Fruit fly (Drosophila melanogaster) whole organism, adult: ENCODE measurements around the gene Ctr1B.

Experiments
- CG11617 ChIP-seq: fragments of 200-800 bp; sonication (Bioruptor generic); optimal IDR thresholded peaks from 2 replicates; lab custom pipeline; 2017; ENCODE audit warnings: mild to moderate bottlenecking, missing biosample characterization, missing genetic modification reagents, missing genetic modification characterization
- CG12768 ChIP-seq: fragments of 200-800 bp; sonication (Bioruptor generic); optimal IDR thresholded peaks from 2 replicates; lab custom pipeline; 2017; ENCODE audit warnings: missing biosample characterization, missing genetic modification characterization, mild to moderate bottlenecking, moderate library complexity, missing genetic modification reagents
- CG14711 ChIP-seq: fragments of 200-800 bp; sonication (Bioruptor generic); optimal IDR thresholded peaks from 2 replicates; lab custom pipeline; 2018; ENCODE audit warnings: missing biosample characterization, mild to moderate bottlenecking, missing genetic modification characterization, moderate library complexity
- CG1620 ChIP-seq: fragments of 200-800 bp; sonication (Bioruptor generic); optimal IDR thresholded peaks from 2 replicates; lab custom pipeline; 2016; ENCODE audit warnings: missing biosample characterization, missing genetic modification characterization
- CG33017 ChIP-seq: fragments of 200-800 bp; sonication (Bioruptor generic); optimal IDR thresholded peaks from 2 replicates; lab custom pipeline; 2018; ENCODE audit warnings: missing biosample characterization, mild to moderate bottlenecking, missing genetic modification characterization, moderate library complexity
- CG5204 ChIP-seq: fragments of 200-800 bp; sonication (Bioruptor generic); optimal IDR thresholded peaks from 2 replicates; lab custom pipeline; 2016; ENCODE audit warnings: missing biosample characterization, missing genetic modification characterization
- CG7045 ChIP-seq: fragments of 200-800 bp; sonication (Bioruptor generic); optimal IDR thresholded peaks from 2 replicates; lab custom pipeline; 2017; ENCODE audit warnings: missing biosample characterization, mild to moderate bottlenecking, missing genetic modification characterization
- CG7101 ChIP-seq: fragments of 200-800 bp; sonication (Bioruptor generic); optimal IDR thresholded peaks from 2 replicates; lab custom pipeline; 2018; ENCODE audit warnings: missing biosample characterization, mild to moderate bottlenecking, missing genetic modification characterization, moderate library complexity
- Clk ChIP-seq: fragments of 200-800 bp; sonication (Bioruptor generic); optimal IDR thresholded peaks from 2 replicates; lab custom pipeline; 2017; ENCODE audit warnings: missing biosample characterization, missing genetic modification characterization
- Crg-1 ChIP-seq: fragments of 200-800 bp; sonication (Bioruptor generic); optimal IDR thresholded peaks from 2 replicates; lab custom pipeline; 2016; ENCODE audit warnings: missing biosample characterization, missing genetic modification characterization
- Hr96 ChIP-seq: fragments of 200-800 bp; sonication (Bioruptor generic); optimal IDR thresholded peaks from 2 replicates; lab custom pipeline; 2016; ENCODE audit warnings: missing biosample characterization, missing genetic modification characterization
- Mnt ChIP-seq: fragments of 200-800 bp; sonication (Bioruptor generic); optimal IDR thresholded peaks from 2 replicates; lab custom pipeline; 2016; ENCODE audit warnings: missing biosample characterization, mild to moderate bottlenecking, missing genetic modification characterization
- bab1 ChIP-seq: fragments of 200-800 bp; sonication (Bioruptor generic); optimal IDR thresholded peaks from 3 replicates; lab custom pipeline; 2019; ENCODE audit warnings: missing biosample characterization, mild to moderate bottlenecking, missing genetic modification characterization, moderate library complexity
- cic ChIP-seq: fragments of 200-800 bp; sonication (Bioruptor generic); optimal IDR thresholded peaks from 2 replicates; lab custom pipeline; 2017; ENCODE audit warnings: missing biosample characterization, mild to moderate bottlenecking, missing genetic modification characterization, moderate library complexity
- cnc ChIP-seq, 2 experiments: fragments of >200 bp; optimal IDR thresholded peaks; 2 replicates each; lab custom pipeline; 2017
- kay ChIP-seq: fragments of 200-800 bp; sonication (Bioruptor generic); peaks from one replicate; lab custom pipeline; 2016; ENCODE audit warnings: missing biosample characterization, missing genetic modification characterization, borderline replicate concordance
- ovo ChIP-seq: fragments of 200-800 bp; sonication (Bioruptor generic); optimal IDR thresholded peaks from 2 replicates; lab custom pipeline; 2016; ENCODE audit warnings: missing biosample characterization, missing genetic modification characterization
- pad ChIP-seq: fragments of 200-800 bp; sonication (Bioruptor generic); optimal IDR thresholded peaks from 3 replicates; lab custom pipeline; 2017; ENCODE audit warnings: missing biosample characterization, missing genetic modification characterization, mild to moderate bottlenecking, moderate library complexity, missing genetic modification reagents
- tj ChIP-seq: fragments of 200-800 bp; sonication (Bioruptor generic); optimal IDR thresholded peaks from 3 replicates; lab custom pipeline; 2017; ENCODE audit warnings: missing biosample characterization, mild to moderate bottlenecking, missing genetic modification characterization, moderate library complexity
- toe ChIP-seq: fragments of 200-800 bp; sonication (Bioruptor generic); optimal IDR thresholded peaks from 2 replicates; lab custom pipeline; 2016; ENCODE audit warnings: missing biosample characterization, missing genetic modification characterization

Gene Ctr1B

DNA sequence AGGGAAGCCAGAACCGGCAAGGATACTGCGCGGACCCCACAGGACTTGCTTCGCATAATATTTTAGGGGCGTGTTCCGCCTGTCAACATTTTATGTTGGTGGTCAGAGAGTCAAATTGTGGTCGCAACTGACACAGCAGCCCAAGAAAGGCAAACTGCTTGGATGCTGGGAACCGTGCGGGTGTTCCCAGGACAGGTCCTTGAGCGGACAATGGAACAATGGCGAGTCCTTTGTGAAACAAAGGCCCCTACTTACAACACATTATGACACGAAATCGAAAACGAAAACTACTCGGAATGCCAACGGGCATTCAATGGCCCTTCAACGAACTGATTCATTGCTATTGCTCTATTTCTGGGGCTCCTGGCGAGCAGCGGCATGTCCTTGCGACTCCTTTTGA, 33.2 kb upstream of the Ctr1B start:
- TF ChIP-seq CG1620 (GFP tag; lab: Kevin White, UChicago) (no peak), tj (GFP tag; lab: Kevin White, UChicago) (no peak), CG33017 (tag; lab: Kevin White, UChicago) (no peak), pad (GFP tag; lab: Kevin White, UChicago) (no peak), cic (GFP tag; lab: Kevin White, UChicago) (no peak), Clk (GFP tag; lab: Kevin White, UChicago) (no peak), CG11617 (GFP tag; lab: Kevin White, UChicago) (no peak), Mnt (GFP tag; lab: Kevin White, UChicago) (no peak), Hr96 (GFP tag; lab: Kevin White, UChicago) (no peak), CG12768 (GFP tag; lab: Kevin White, UChicago) (no peak), cnc (optimal IDR thresholded peaks at IDR 0.05; lab: Kevin White, UChicago) (no peak), bab1 (GFP tag; lab: Kevin White, UChicago) (no peak), CG7045 (GFP tag; lab: Kevin White, UChicago) (no peak), CG5204 (GFP tag; lab: Kevin White, UChicago) (no peak), kay (GFP tag; lab: Kevin White, UChicago) (no peak), ovo (no peak)

DNA sequence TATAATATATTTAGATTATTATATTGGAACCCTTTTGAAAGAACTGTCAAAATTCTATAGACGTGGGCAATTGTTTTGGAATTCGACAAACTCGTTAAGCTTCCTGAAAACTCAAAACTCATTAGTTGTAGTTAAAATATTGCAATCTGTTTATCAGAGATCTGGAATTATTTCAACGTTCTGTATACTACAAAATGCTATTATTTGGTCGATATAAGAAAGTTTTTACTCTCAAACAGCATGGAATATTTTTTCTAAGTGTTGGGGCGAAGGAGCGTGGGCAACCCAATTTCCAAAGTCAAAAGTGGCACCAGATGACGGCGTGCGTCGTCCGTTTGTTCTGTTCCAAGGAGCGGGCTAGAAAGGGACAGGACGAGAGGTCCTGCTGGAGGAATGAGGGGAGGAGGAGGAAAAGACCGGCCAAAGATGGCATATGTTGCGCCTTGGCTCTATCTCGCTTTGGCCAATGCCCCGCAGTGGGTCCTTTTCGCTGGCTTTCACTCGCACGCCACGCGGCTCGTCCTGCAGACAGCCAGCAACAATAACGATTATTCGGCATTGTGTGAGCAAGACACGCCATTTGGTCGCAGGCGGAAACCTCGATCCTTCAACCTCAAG, 31.6 kb upstream of the Ctr1B start:
- TF ChIP-seq Hr96 (GFP tag; lab: Kevin White, UChicago): no peak
- TF ChIP-seq CG11617 (GFP tag; lab: Kevin White, UChicago): no peak

DNA sequence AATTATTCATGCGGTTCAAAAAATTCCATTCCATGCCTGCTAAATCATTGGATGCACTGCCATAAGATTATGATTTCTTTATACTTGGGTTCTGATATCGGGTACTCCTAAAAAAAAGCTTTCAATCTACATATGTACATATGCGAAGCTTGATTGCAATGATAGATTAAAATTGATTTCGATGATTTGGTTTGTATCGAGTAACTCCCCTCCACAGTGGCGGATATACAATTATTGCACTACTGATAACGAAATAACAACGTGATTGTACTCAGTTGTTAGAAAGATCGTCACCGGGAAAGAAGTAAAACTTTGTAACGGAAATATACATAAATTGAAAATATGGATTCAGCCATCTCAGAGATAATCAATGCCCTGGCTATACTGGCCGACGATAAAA, 29.7 kb upstream of the Ctr1B start, which contains the start of gene Nazo:
Gene Nazo, plus strand, starts transcription at position 180 of the 400 bp plus-strand sequence.
- TF ChIP-seq Mnt (GFP tag; lab: Kevin White, UChicago): no peak
- TF ChIP-seq pad (GFP tag; lab: Kevin White, UChicago): no peak
- no peak for TF ChIP-seq CG11617 (GFP tag; lab: Kevin White, UChicago)
- no peak for TF ChIP-seq CG12768 (GFP tag; lab: Kevin White, UChicago)
- TF ChIP-seq tj (GFP tag; lab: Kevin White, UChicago): no peak
- TF ChIP-seq CG7045 (GFP tag; lab: Kevin White, UChicago): no peak
- TF ChIP-seq kay (GFP tag; lab: Kevin White, UChicago): no peak
- no peak for TF ChIP-seq CG14711 (tag; lab: Kevin White, UChicago)
- TF ChIP-seq cnc (optimal IDR thresholded peaks at IDR 0.05; lab: Kevin White, UChicago): no peak
- TF ChIP-seq CG5204 (GFP tag; lab: Kevin White, UChicago): no peak
- no peak for TF ChIP-seq ovo
- no peak for TF ChIP-seq bab1 (GFP tag; lab: Kevin White, UChicago)
- TF ChIP-seq CG1620 (GFP tag; lab: Kevin White, UChicago): no peak
- no peak for TF ChIP-seq cic (GFP tag; lab: Kevin White, UChicago)
- no peak for TF ChIP-seq CG33017 (tag; lab: Kevin White, UChicago)

DNA sequence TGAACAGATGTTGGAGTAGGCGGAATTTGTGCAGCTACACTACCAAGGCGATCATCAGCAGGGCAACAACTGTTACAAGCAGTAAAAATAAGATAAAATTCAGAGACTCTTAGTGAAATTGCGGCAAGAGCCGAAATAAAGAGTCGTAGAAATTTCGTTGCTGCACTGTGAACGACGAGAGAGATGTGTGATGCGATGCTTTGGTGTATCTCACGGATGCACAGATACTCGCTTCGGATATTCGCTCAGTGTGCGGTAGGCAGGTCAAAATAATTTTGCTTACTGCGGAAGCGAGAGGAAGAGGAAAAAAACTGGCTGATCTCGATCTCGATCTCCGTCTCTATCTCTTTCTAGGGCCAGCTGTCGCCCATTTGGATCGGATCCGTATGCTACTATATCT, 28.6 kb upstream of the Ctr1B start:
- TF ChIP-seq tj (GFP tag; lab: Kevin White, UChicago): no peak

DNA sequence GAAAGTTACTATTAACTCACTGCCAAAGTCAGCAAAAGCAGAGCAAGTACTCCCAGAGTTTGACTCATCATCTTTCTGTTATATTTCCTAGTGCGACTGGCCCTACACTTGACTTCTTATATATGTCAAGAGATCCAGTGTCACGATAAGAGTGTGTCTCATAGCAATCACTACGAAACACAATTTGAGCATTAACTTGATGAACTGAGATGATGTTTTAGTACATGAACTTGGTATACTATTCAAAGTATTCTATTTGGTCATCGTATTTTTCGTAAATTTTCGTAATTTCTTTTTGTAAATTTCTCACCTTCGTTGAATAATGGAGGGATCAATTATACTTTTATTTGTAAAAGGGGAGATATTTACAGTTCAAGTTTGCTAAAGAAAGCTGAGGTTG, 26.9 kb upstream of the Ctr1B start, which contains the start of gene CG11672:
Gene CG11672, minus strand, starts transcription at position 101 of the 400 bp plus-strand sequence.
- no peak for TF ChIP-seq CG12768 (GFP tag; lab: Kevin White, UChicago)
- TF ChIP-seq CG7101 (tag; lab: Kevin White, UChicago): no peak
- no peak for TF ChIP-seq CG7045 (GFP tag; lab: Kevin White, UChicago)
- no peak for TF ChIP-seq cic (GFP tag; lab: Kevin White, UChicago)
- TF ChIP-seq pad (GFP tag; lab: Kevin White, UChicago): no peak
- TF ChIP-seq Clk (GFP tag; lab: Kevin White, UChicago): no peak

DNA sequence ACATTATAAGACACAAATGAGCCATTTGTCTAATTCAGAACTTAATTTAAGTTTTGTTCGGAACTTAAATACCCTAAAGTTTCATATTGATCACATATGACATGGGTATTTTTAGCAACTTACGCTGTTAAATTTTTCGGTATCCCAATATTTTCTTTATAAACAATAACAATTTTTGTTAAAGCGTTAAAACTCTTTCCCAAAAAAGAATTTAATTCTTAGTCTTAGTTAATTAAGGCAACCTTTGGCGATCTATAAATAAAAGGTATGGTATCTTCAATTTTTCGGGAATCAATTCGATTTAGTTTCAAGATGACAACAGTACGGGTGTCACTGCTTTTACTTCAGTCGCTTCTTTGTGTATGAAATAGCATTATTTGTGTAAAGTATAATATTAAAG, 26.5 kb upstream of the Ctr1B start, which contains the start of gene CG31464:
Gene CG31464, plus strand, starts transcription at position 301 of the 400 bp plus-strand sequence.
- no peak for TF ChIP-seq CG11617 (GFP tag; lab: Kevin White, UChicago)
- TF ChIP-seq Clk (GFP tag; lab: Kevin White, UChicago): no peak
- no peak for TF ChIP-seq CG33017 (tag; lab: Kevin White, UChicago)
- TF ChIP-seq cnc (optimal IDR thresholded peaks at IDR 0.05; lab: Kevin White, UChicago): no peak
- TF ChIP-seq ovo: no peak
- TF ChIP-seq Mnt (GFP tag; lab: Kevin White, UChicago): no peak
- no peak for TF ChIP-seq CG7101 (tag; lab: Kevin White, UChicago)
- TF ChIP-seq pad (GFP tag; lab: Kevin White, UChicago): no peak
- TF ChIP-seq kay (GFP tag; lab: Kevin White, UChicago): no peak
- no peak for TF ChIP-seq CG5204 (GFP tag; lab: Kevin White, UChicago)
- no peak for TF ChIP-seq cic (GFP tag; lab: Kevin White, UChicago)
- TF ChIP-seq Crg-1 (GFP tag; lab: Kevin White, UChicago): no peak
- TF ChIP-seq toe (GFP tag; lab: Kevin White, UChicago): no peak

DNA sequence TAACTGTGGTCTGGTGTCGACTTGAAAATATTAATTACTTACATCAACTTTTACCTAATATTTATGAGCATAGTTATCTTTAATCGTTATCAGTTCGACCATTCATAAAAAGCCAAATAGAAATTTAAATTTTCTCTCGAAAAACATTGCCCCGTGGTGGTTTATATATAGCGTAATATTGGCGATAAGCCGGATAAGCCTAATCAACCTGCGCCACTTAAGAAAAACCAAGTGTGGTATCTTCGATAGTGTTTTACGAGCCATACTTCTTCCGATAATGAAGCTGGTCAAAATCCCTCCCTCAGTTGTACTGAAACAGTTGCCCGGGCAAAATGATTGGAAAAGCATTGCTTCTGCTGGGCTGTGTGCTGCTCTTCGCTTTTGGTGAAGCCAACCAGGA, 25.4 kb upstream of the Ctr1B start, which contains the start of gene CG31463:
Gene CG31463, plus strand, starts transcription at position 302 of the 400 bp plus-strand sequence.
- TF ChIP-seq CG7101 (tag; lab: Kevin White, UChicago): no peak
- no peak for TF ChIP-seq kay (GFP tag; lab: Kevin White, UChicago)
- no peak for TF ChIP-seq bab1 (GFP tag; lab: Kevin White, UChicago)
- no peak for TF ChIP-seq CG33017 (tag; lab: Kevin White, UChicago)
- no peak for TF ChIP-seq Crg-1 (GFP tag; lab: Kevin White, UChicago)
- no peak for TF ChIP-seq CG7045 (GFP tag; lab: Kevin White, UChicago)
- TF ChIP-seq ovo: no peak
- TF ChIP-seq cnc (optimal IDR thresholded peaks at IDR 0.05; lab: Kevin White, UChicago): no peak
- no peak for TF ChIP-seq CG11617 (GFP tag; lab: Kevin White, UChicago)
- TF ChIP-seq tj (GFP tag; lab: Kevin White, UChicago): no peak
- no peak for TF ChIP-seq Clk (GFP tag; lab: Kevin White, UChicago)
- TF ChIP-seq CG5204 (GFP tag; lab: Kevin White, UChicago): no peak
- TF ChIP-seq cic (GFP tag; lab: Kevin White, UChicago): no peak
- TF ChIP-seq Mnt (GFP tag; lab: Kevin White, UChicago): no peak
- no peak for TF ChIP-seq CG14711 (tag; lab: Kevin White, UChicago)
- TF ChIP-seq CG12768 (GFP tag; lab: Kevin White, UChicago): no peak
- TF ChIP-seq CG1620 (GFP tag; lab: Kevin White, UChicago): no peak
- no peak for TF ChIP-seq Hr96 (GFP tag; lab: Kevin White, UChicago)
- TF ChIP-seq toe (GFP tag; lab: Kevin White, UChicago): no peak
- TF ChIP-seq pad (GFP tag; lab: Kevin White, UChicago): no peak
